Worm (Caenorhabditis elegans) whole organism, early embryonic: ENCODE data around the gene comt-2.

Experiments
- B0310.2 ChIP-seq: sonication (generic microtip); optimal IDR thresholded peaks from 2 replicates; lab custom pipeline; 2016; ENCODE audit warnings: mild to moderate bottlenecking, missing genetic modification characterization, missing compliant biosample characterization
- F13C5.2 ChIP-seq: sonication (generic microtip); optimal IDR thresholded peaks from 2 replicates; lab custom pipeline; 2017; ENCODE audit warnings: mild to moderate bottlenecking, missing genetic modification characterization, inconsistent platforms, missing compliant biosample characterization
- aly-1 ChIP-seq: sonication (generic microtip); optimal IDR thresholded peaks from 2 replicates; lab custom pipeline; 2016; ENCODE audit warnings: missing genetic modification characterization, missing compliant biosample characterization
- ama-1 ChIP-seq: fragments of 150-350 bp; optimal IDR thresholded peaks from 2 replicates; lab custom pipeline; 2014
- ceh-13 ChIP-seq: fragments of 200-800 bp; sonication (Bioruptor generic); optimal IDR thresholded peaks from 2 replicates; lab custom pipeline; 2018; ENCODE audit warnings: mild to moderate bottlenecking, missing genetic modification characterization, missing compliant biosample characterization
- ceh-36 ChIP-seq: sonication (generic microtip); optimal IDR thresholded peaks from 2 replicates; lab custom pipeline; 2016; ENCODE audit warnings: missing genetic modification characterization, inconsistent platforms, missing compliant biosample characterization
- ets-7 ChIP-seq: sonication (generic microtip); optimal IDR thresholded peaks from 2 replicates; lab custom pipeline; 2016; ENCODE audit warnings: missing genotype, missing genetic modification characterization, missing compliant biosample characterization
- flt-1 ChIP-seq: fragments of 200-800 bp; sonication (Bioruptor generic); IDR thresholded peaks from 2 replicates; pipeline ENCODE4 v1.3.6; 2022; ENCODE audit warnings: missing genetic modification characterization, missing compliant biosample characterization
- hmbx-1 ChIP-seq: sonication (generic microtip); optimal IDR thresholded peaks from 2 replicates; lab custom pipeline; 2016; ENCODE audit warnings: mild to moderate bottlenecking, missing genetic modification characterization, missing compliant biosample characterization
- hmg-4 ChIP-seq: fragments of 200-800 bp; sonication (Bioruptor generic); optimal IDR thresholded peaks from 2 replicates; lab custom pipeline; 2018; ENCODE audit warnings: mild to moderate bottlenecking, missing genetic modification characterization, missing compliant biosample characterization
- hnd-1 ChIP-seq: sonication (generic microtip); optimal IDR thresholded peaks from 2 replicates; lab custom pipeline; 2016; ENCODE audit warnings: missing genetic modification characterization, missing compliant biosample characterization
- pes-1 ChIP-seq: fragments of 200-800 bp; sonication (Bioruptor generic); IDR thresholded peaks from 2 replicates; pipeline ENCODE4 v1.3.6; 2022; ENCODE audit warnings: missing genetic modification reagents, missing genetic modification characterization, missing compliant biosample characterization
- scrt-1 ChIP-seq: fragments of 200-800 bp; sonication (Bioruptor generic); IDR thresholded peaks from 2 replicates; pipeline ENCODE4 v1.3.6; 2022; ENCODE audit warnings: missing genetic modification characterization, missing compliant biosample characterization
- sea-1 ChIP-seq: fragments of 200-800 bp; sonication (Bioruptor generic); conservative IDR thresholded peaks from 2 replicates; pipeline ENCODE4 v1.3.6; 2022; ENCODE audit warnings: missing genetic modification characterization, missing compliant biosample characterization
- tbx-11 ChIP-seq: fragments of 200-800 bp; sonication (Bioruptor generic); IDR thresholded peaks from 2 replicates; pipeline ENCODE4 v1.3.6; 2022; ENCODE audit warnings: missing genetic modification characterization, missing compliant biosample characterization
- tbx-37 ChIP-seq: fragments of 200-800 bp; sonication (Bioruptor generic); conservative IDR thresholded peaks from 2 replicates; pipeline ENCODE4 v1.3.6; 2022; ENCODE audit warnings: missing genetic modification reagents, missing genetic modification characterization, missing compliant biosample characterization
- tra-4 ChIP-seq: sonication (generic microtip); optimal IDR thresholded peaks from 2 replicates; lab custom pipeline; 2017; ENCODE audit warnings: missing genetic modification characterization, missing compliant biosample characterization

comt-2 gene

DNA sequence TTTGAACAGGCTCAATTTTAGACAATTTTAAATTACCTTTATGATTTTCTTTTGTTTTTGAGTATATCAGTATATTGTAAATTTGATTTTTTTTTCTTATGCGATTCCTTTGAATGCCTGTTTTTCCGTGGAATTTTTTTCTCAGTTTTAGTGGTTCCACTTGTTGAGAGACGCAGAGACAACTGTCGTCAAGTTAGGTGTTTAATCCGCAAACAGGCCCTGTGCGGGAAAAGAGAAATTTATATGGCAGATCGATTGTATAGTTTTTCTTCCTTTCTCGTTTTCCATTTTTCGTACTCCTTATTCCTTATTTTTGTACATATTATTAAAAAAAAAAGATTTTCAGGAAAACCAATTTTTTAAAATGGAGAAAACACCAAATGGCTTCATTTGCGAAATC is 4.7 kb upstream of the comt-2 start, which contains the start of gene F36D3.1:
Gene F36D3.1 (plus strand): TSS at position 347 of the 400 bp plus-strand sequence.
- TF ChIP-seq pes-1 (GFP tag; lab: Robert Waterston, UW) (no peak), hmbx-1 (no peak), ets-7 (tag; lab: Kevin White, UChicago) (no peak), sea-1 (GFP tag; lab: Robert Waterston, UW) (no peak), hnd-1 (tag; lab: Kevin White, UChicago) (no peak), B0310.2 (tag; lab: Kevin White, UChicago) (no peak), ama-1 (lab: Kevin White, UChicago) (no peak), flt-1 (GFP tag; lab: Robert Waterston, UW) (no peak), scrt-1 (no peak), ceh-36 (tag; lab: Kevin White, UChicago) (no peak), tbx-11 (GFP tag; lab: Robert Waterston, UW) (no peak), aly-1 (tag; lab: Kevin White, UChicago) (no peak), tbx-37 (GFP tag; lab: Robert Waterston, UW) (no peak), hmg-4 (GFP tag; lab: Kevin White, UChicago) (no peak), ceh-13 (GFP tag; lab: Kevin White, UChicago) (no peak), tra-4 (tag; lab: Kevin White, UChicago) (no peak), F13C5.2 (tag; lab: Kevin White, UChicago) (no peak)

DNA sequence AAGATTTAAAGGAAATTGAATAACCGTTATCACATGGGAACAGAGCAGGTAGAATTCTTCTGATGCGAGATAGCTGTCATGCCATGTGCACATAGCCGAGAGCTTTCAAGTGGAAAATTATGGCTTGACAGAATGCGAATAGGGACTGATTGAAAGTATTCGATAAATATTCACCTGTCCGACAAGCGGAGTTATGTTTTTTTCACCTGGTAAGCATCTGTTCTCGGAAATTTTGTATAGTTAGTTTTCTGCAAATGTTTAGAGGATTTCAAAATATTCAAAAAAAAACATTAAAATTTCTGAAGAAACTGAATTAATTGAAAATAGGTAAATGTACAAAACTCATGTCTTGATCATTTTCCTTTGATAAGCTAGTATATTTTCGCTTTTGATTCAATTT is 3.2 kb upstream of the comt-2 start, which contains the start of gene srh-136:
Gene srh-136 (minus strand): TSS at position 93 of the 400 bp plus-strand sequence.
- no peak for TF ChIP-seq ceh-13 (GFP tag; lab: Kevin White, UChicago)
- TF ChIP-seq ets-7 (tag; lab: Kevin White, UChicago) = no peak
- TF ChIP-seq tbx-11 (GFP tag; lab: Robert Waterston, UW) = no peak
- TF ChIP-seq tra-4 (tag; lab: Kevin White, UChicago) = no peak
- no peak for TF ChIP-seq sea-1 (GFP tag; lab: Robert Waterston, UW)
- TF ChIP-seq hmbx-1 = no peak
- TF ChIP-seq ceh-36 (tag; lab: Kevin White, UChicago) = no peak
- TF ChIP-seq aly-1 (tag; lab: Kevin White, UChicago) = no peak
- TF ChIP-seq pes-1 (GFP tag; lab: Robert Waterston, UW) = no peak
- TF ChIP-seq hnd-1 (tag; lab: Kevin White, UChicago) = no peak
- no peak for TF ChIP-seq tbx-37 (GFP tag; lab: Robert Waterston, UW)
- no peak for TF ChIP-seq scrt-1
- no peak for TF ChIP-seq hmg-4 (GFP tag; lab: Kevin White, UChicago)
- no peak for TF ChIP-seq F13C5.2 (tag; lab: Kevin White, UChicago)
- TF ChIP-seq B0310.2 (tag; lab: Kevin White, UChicago) = no peak
- TF ChIP-seq ama-1 (lab: Kevin White, UChicago) = no peak

DNA sequence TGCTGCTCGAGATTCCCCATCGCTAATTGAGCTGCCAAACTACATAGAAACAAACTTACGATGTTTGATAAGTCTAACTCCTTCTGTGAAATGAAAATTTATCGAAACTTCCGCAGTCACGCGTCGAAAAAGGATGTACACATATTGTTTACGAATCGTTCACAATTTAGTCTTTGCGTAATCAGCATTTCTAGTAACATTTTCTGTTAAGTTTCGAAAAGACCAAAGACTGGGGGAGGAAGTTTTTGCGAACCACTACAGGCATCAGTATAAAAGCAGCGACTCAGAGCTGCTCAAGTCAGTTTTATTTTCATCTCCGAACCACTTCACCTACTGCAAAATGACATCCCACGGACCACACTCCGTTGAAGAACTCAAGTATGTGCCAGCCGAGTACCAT is 6.1 kb downstream of the comt-2 start, which contains the start of gene sqst-4:
Gene sqst-4 (plus strand): TSS at position 301 of the 400 bp plus-strand sequence.
- no peak for TF ChIP-seq hmg-4 (GFP tag; lab: Kevin White, UChicago)
- TF ChIP-seq sea-1 (GFP tag; lab: Robert Waterston, UW) = no peak
- no peak for TF ChIP-seq ceh-36 (tag; lab: Kevin White, UChicago)
- TF ChIP-seq tbx-37 (GFP tag; lab: Robert Waterston, UW) = no peak
- no peak for TF ChIP-seq pes-1 (GFP tag; lab: Robert Waterston, UW)
- no peak for TF ChIP-seq hmbx-1
- TF ChIP-seq hnd-1 (tag; lab: Kevin White, UChicago) = no peak
- TF ChIP-seq tra-4 (tag; lab: Kevin White, UChicago) = no peak
- no peak for TF ChIP-seq ama-1 (lab: Kevin White, UChicago)
- TF ChIP-seq aly-1 (tag; lab: Kevin White, UChicago) = no peak
- no peak for TF ChIP-seq tbx-11 (GFP tag; lab: Robert Waterston, UW)
- no peak for TF ChIP-seq ceh-13 (GFP tag; lab: Kevin White, UChicago)
- TF ChIP-seq ets-7 (tag; lab: Kevin White, UChicago) = no peak
- no peak for TF ChIP-seq B0310.2 (tag; lab: Kevin White, UChicago)
- TF ChIP-seq F13C5.2 (tag; lab: Kevin White, UChicago) = no peak
- no peak for TF ChIP-seq scrt-1

DNA sequence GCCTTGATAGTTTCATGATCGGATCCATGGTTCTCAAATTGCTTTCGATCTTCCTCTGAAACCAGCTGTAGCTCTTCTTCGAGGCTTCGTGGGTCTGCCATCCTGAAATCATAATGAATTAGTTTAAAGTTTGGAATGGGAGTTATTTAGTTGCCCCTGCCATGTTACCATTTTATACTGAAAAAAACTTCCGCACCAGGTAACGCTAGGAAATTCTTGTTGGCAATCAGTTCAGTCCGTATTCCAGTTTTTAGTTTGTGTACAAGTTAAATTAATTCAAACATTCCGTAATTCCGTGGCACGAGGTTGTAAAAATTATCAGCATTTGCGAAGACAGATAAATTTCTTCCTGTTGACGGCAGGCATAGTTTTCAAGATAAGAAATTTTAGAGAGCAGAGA is 6.8 kb downstream of the comt-2 start, which contains the start of gene Y32B12A.5:
Gene Y32B12A.5 (minus strand): TSS at position 101 of the 400 bp plus-strand sequence.
- TF ChIP-seq hmg-4 (GFP tag; lab: Kevin White, UChicago) = no peak
- TF ChIP-seq sea-1 (GFP tag; lab: Robert Waterston, UW) = no peak
- TF ChIP-seq ets-7 (tag; lab: Kevin White, UChicago) = no peak
- no peak for TF ChIP-seq tra-4 (tag; lab: Kevin White, UChicago)
- TF ChIP-seq hnd-1 (tag; lab: Kevin White, UChicago) = no peak
- TF ChIP-seq flt-1 (GFP tag; lab: Robert Waterston, UW) = no peak
- no peak for TF ChIP-seq F13C5.2 (tag; lab: Kevin White, UChicago)

DNA sequence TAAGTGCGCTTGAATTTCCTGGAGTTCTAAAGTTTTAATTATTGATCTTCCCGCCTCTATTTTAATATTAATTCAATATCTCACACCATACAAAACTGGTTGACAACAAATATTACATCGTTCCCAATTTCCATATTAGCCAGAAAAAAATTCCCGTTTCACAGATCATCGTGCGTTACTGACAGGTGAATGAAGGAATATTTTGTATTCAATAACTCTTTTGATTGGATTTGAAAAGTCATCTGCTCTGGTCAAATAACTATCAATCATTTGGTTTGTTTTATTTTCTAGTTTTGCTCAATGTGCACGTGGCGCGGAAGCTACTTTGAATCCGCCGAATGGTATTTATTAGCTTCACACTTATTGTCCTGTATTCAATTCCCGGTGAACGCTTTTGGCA is 10.6 kb downstream of the comt-2 start, which contains the start of gene srh-139:
Gene srh-139 (plus strand): TSS at position 301 of the 400 bp plus-strand sequence.
- no peak for TF ChIP-seq ceh-36 (tag; lab: Kevin White, UChicago)
- TF ChIP-seq hmg-4 (GFP tag; lab: Kevin White, UChicago) = no peak
- no peak for TF ChIP-seq F13C5.2 (tag; lab: Kevin White, UChicago)
- TF ChIP-seq ceh-13 (GFP tag; lab: Kevin White, UChicago) = no peak
- TF ChIP-seq scrt-1 = no peak
- TF ChIP-seq tbx-37 (GFP tag; lab: Robert Waterston, UW) = no peak
- TF ChIP-seq sea-1 (GFP tag; lab: Robert Waterston, UW) = no peak
- no peak for TF ChIP-seq B0310.2 (tag; lab: Kevin White, UChicago)

DNA sequence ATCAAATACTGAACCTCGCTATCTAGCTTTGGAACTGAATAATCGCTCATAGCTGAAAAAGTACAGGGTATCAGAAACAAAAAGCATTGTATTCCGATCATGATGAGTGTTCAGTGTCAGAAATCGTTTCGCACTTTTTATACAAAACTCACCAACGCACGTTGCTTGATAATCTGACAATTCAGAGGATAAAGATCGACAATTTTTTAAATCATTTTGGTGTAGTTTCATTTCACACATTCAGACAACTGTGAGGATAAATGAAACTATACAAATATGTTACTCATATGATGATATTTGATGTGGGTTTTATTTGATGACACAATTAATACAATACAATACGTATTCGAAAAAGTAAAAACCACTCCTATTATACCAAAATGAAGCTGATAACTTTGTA is 11.2 kb downstream of the comt-2 start, which contains the start of gene F57E7.2:
Gene F57E7.2 (minus strand): TSS at position 101 of the 400 bp plus-strand sequence.
- TF ChIP-seq scrt-1 (no peak), hnd-1 (tag; lab: Kevin White, UChicago) (no peak), pes-1 (GFP tag; lab: Robert Waterston, UW) (no peak), tbx-37 (GFP tag; lab: Robert Waterston, UW) (no peak), hmg-4 (GFP tag; lab: Kevin White, UChicago) (no peak)
